Worm (Caenorhabditis elegans) whole organism, L1 larva: ENCODE measurements around the gene hlh-14.

Source experiments
- Y116A8C.19 ChIP-seq: sonication (generic microtip); optimal IDR thresholded peaks from 2 replicates; lab custom pipeline; 2016; ENCODE audit warnings: missing compliant biosample characterization, missing genetic modification characterization, borderline replicate concordance
- aha-1 ChIP-seq: fragments of 150-350 bp; optimal IDR thresholded peaks from 2 replicates; lab custom pipeline; 2014; ENCODE audit warnings: missing biosample characterization, missing genetic modification characterization
- alr-1 ChIP-seq: fragments of 200-800 bp; sonication (Bioruptor generic); optimal IDR thresholded peaks from 2 replicates; lab custom pipeline; 2018; ENCODE audit warnings: borderline replicate concordance, mild to moderate bottlenecking, missing genetic modification characterization, missing compliant biosample characterization
- ama-1 ChIP-seq: fragments of 150-350 bp; optimal IDR thresholded peaks from 2 replicates; lab custom pipeline; 2014
- ceh-63 ChIP-seq: fragments of 200-800 bp; sonication (Bioruptor generic); optimal IDR thresholded peaks from 2 replicates; lab custom pipeline; 2018; ENCODE audit warnings: mild to moderate bottlenecking, missing genetic modification characterization, missing compliant biosample characterization
- ceh-88 ChIP-seq: fragments of 200-800 bp; sonication (Bioruptor generic); IDR thresholded peaks from 2 replicates; pipeline ENCODE4 v1.3.6; 2022; ENCODE audit warnings: missing genetic modification characterization, missing compliant biosample characterization
- ceh-90 ChIP-seq: sonication (generic microtip); optimal IDR thresholded peaks from 2 replicates; lab custom pipeline; 2016; ENCODE audit warnings: missing genetic modification characterization, missing compliant biosample characterization
- ces-1 ChIP-seq: fragments of 150-350 bp; optimal IDR thresholded peaks from 2 replicates; lab custom pipeline; 2014; ENCODE audit warnings: missing biosample characterization, missing genetic modification reagents, missing genetic modification characterization
- dsc-1 ChIP-seq: sonication (generic microtip); optimal IDR thresholded peaks from 2 replicates; lab custom pipeline; 2016; ENCODE audit warnings: mild to moderate bottlenecking, missing genetic modification characterization, missing compliant biosample characterization
- egl-13 ChIP-seq: sonication (generic microtip); optimal IDR thresholded peaks from 2 replicates; lab custom pipeline; 2016; ENCODE audit warnings: missing genotype, missing genetic modification reagents, missing genetic modification characterization, missing compliant biosample characterization
- elt-2 ChIP-seq: sonication (generic microtip); optimal IDR thresholded peaks from 2 replicates; lab custom pipeline; 2016; ENCODE audit warnings: missing genetic modification characterization, mild to moderate bottlenecking, inconsistent platforms, missing compliant biosample characterization, missing genetic modification reagents
- elt-3 ChIP-seq, 6 experiments: fragments of 150-350 bp in 1 of 6; sonication (generic microtip); optimal IDR thresholded peaks; 2 replicates each; lab custom pipeline; 2017 to 2018; ENCODE audit warnings: missing biosample characterization in 6 of 6, missing genetic modification characterization in 6 of 6, inconsistent platforms in 1 of 6
- fkh-8 ChIP-seq: sonication (generic microtip); optimal IDR thresholded peaks from 2 replicates; lab custom pipeline; 2016; ENCODE audit warnings: mild to moderate bottlenecking, missing genetic modification characterization, missing compliant biosample characterization
- fos-1 ChIP-seq: fragments of 150-350 bp; optimal IDR thresholded peaks from 2 replicates; lab custom pipeline; 2014; ENCODE audit warnings: missing biosample characterization, missing genetic modification characterization
- grh-1 ChIP-seq: fragments of 200-800 bp; sonication (Bioruptor generic); IDR thresholded peaks from 2 replicates; pipeline ENCODE4 v1.3.6; 2022; ENCODE audit warnings: missing genetic modification reagents, missing genetic modification characterization, missing compliant biosample characterization
- hlh-17 ChIP-seq: fragments of 200-800 bp; sonication (Bioruptor generic); optimal IDR thresholded peaks from 2 replicates; lab custom pipeline; 2018; ENCODE audit warnings: missing genetic modification characterization, mild to moderate bottlenecking, missing compliant biosample characterization, moderate library complexity, borderline replicate concordance
- hlh-4 ChIP-seq: sonication (generic microtip); optimal IDR thresholded peaks from 2 replicates; lab custom pipeline; 2016; ENCODE audit warnings: mild to moderate bottlenecking, missing genetic modification characterization, missing compliant biosample characterization
- hpl-2 ChIP-seq: fragments of 150-350 bp; optimal IDR thresholded peaks from 2 replicates; lab custom pipeline; 2014; ENCODE audit warnings: missing biosample characterization, missing genetic modification reagents, missing genetic modification characterization
- jun-1 ChIP-seq: fragments of 150-350 bp; optimal IDR thresholded peaks from 2 replicates; lab custom pipeline; 2014; ENCODE audit warnings: missing biosample characterization, missing genetic modification reagents, missing genetic modification characterization
- lin-13 ChIP-seq: fragments of 150-350 bp; optimal IDR thresholded peaks from 2 replicates; lab custom pipeline; 2014; ENCODE audit warnings: missing biosample characterization, missing genetic modification reagents, missing genetic modification characterization
- lin-14 ChIP-seq: fragments of 200-800 bp; sonication (Bioruptor generic); optimal IDR thresholded peaks from 2 replicates; lab custom pipeline; 2018; ENCODE audit warnings: mild to moderate bottlenecking, missing genetic modification characterization, moderate library complexity, missing compliant biosample characterization
- lin-15B ChIP-seq: fragments of 150-350 bp; sonication (generic microtip); optimal IDR thresholded peaks from 3 replicates; lab custom pipeline; 2014; ENCODE audit warnings: missing biosample characterization, missing genetic modification characterization
- lin-35 ChIP-seq, 2 experiments: fragments of 150-350 bp; optimal IDR thresholded peaks; 2 replicates each; lab custom pipeline; 2014; ENCODE audit warnings: missing biosample characterization in 2 of 2, missing genetic modification characterization in 2 of 2, missing genetic modification reagents in 2 of 2
- lir-3 ChIP-seq: sonication (generic microtip); optimal IDR thresholded peaks from 2 replicates; lab custom pipeline; 2016; ENCODE audit warnings: mild to moderate bottlenecking, missing genetic modification characterization, moderate library complexity, missing compliant biosample characterization; ENCODE audit not compliant: poor library complexity
- mab-9 ChIP-seq: fragments of 200-800 bp; sonication (Bioruptor generic); IDR thresholded peaks from 2 replicates; pipeline ENCODE4 v1.3.6; 2022; ENCODE audit warnings: missing genetic modification reagents, missing genetic modification characterization, missing compliant biosample characterization
- nhr-20 ChIP-seq: sonication (generic microtip); optimal IDR thresholded peaks from 2 replicates; lab custom pipeline; 2016; ENCODE audit warnings: mild to moderate bottlenecking, missing genetic modification characterization, missing compliant biosample characterization
- nhr-237 ChIP-seq: fragments of 150-350 bp; optimal IDR thresholded peaks from 2 replicates; lab custom pipeline; 2014; ENCODE audit warnings: missing biosample characterization, missing genetic modification characterization
- nhr-28 ChIP-seq: fragments of 150-350 bp; optimal IDR thresholded peaks from 2 replicates; lab custom pipeline; 2014; ENCODE audit warnings: missing biosample characterization, missing genetic modification characterization
- nhr-71 ChIP-seq: sonication (generic microtip); optimal IDR thresholded peaks from 2 replicates; lab custom pipeline; 2016; ENCODE audit warnings: mild to moderate bottlenecking, missing genetic modification characterization, moderate library complexity, missing compliant biosample characterization
- nhr-77 ChIP-seq: fragments of 150-350 bp; optimal IDR thresholded peaks from 2 replicates; lab custom pipeline; 2014; ENCODE audit warnings: missing biosample characterization, missing genetic modification characterization
- pag-3 ChIP-seq: sonication (generic microtip); optimal IDR thresholded peaks from 2 replicates; lab custom pipeline; 2017; ENCODE audit warnings: missing genetic modification characterization, mild to moderate bottlenecking, missing compliant biosample characterization, antibody characterized with exemption, borderline replicate concordance; ENCODE audit not compliant: insufficient read depth
- pax-3 ChIP-seq: fragments of 200-800 bp; sonication (Bioruptor generic); optimal IDR thresholded peaks from 2 replicates; lab custom pipeline; 2018; ENCODE audit warnings: mild to moderate bottlenecking, missing genetic modification characterization, moderate library complexity, missing compliant biosample characterization
- pqm-1 ChIP-seq: sonication (generic microtip); optimal IDR thresholded peaks from 3 replicates; lab custom pipeline; 2017; ENCODE audit warnings: missing biosample characterization, missing genetic modification characterization
- rnt-1 ChIP-seq: sonication (generic microtip); optimal IDR thresholded peaks from 2 replicates; lab custom pipeline; 2016; ENCODE audit warnings: mild to moderate bottlenecking, missing genetic modification characterization, moderate library complexity, missing compliant biosample characterization
- snpc-4 ChIP-seq: fragments of 150-350 bp; optimal IDR thresholded peaks from 2 replicates; lab custom pipeline; 2014; ENCODE audit warnings: missing biosample characterization, missing genetic modification characterization
- snu-23 ChIP-seq: sonication (generic microtip); optimal IDR thresholded peaks from 2 replicates; lab custom pipeline; 2016; ENCODE audit warnings: missing genetic modification characterization, missing compliant biosample characterization
- sptf-1 ChIP-seq: fragments of 150-350 bp; optimal IDR thresholded peaks from 2 replicates; lab custom pipeline; 2014; ENCODE audit warnings: missing biosample characterization, missing genetic modification characterization
- sup-37 ChIP-seq: fragments of 200-800 bp; sonication (Bioruptor generic); optimal IDR thresholded peaks from 2 replicates; lab custom pipeline; 2018; ENCODE audit warnings: mild to moderate bottlenecking, missing genetic modification characterization, missing compliant biosample characterization
- swsn-7 ChIP-seq: sonication (generic microtip); optimal IDR thresholded peaks from 2 replicates; lab custom pipeline; 2016; ENCODE audit warnings: missing genetic modification characterization, missing compliant biosample characterization
- tbx-2 ChIP-seq: sonication (generic microtip); optimal IDR thresholded peaks from 2 replicates; lab custom pipeline; 2016; ENCODE audit warnings: missing genetic modification characterization, missing compliant biosample characterization
- tlp-1 ChIP-seq: fragments of 150-350 bp; optimal IDR thresholded peaks from 2 replicates; lab custom pipeline; 2014; ENCODE audit warnings: missing biosample characterization, missing genetic modification characterization
- unc-86 ChIP-seq: sonication (generic microtip); optimal IDR thresholded peaks from 2 replicates; lab custom pipeline; 2016; ENCODE audit warnings: missing genetic modification characterization, missing compliant biosample characterization
- vab-15 ChIP-seq: sonication (generic microtip); optimal IDR thresholded peaks from 2 replicates; lab custom pipeline; 2017; ENCODE audit warnings: missing genotype, mild to moderate bottlenecking, missing genetic modification characterization, missing compliant biosample characterization
- ztf-4 ChIP-seq: fragments of 150-350 bp; optimal IDR thresholded peaks from 2 replicates; lab custom pipeline; 2014; ENCODE audit warnings: missing biosample characterization, missing genetic modification characterization

Gene hlh-14

DNA sequence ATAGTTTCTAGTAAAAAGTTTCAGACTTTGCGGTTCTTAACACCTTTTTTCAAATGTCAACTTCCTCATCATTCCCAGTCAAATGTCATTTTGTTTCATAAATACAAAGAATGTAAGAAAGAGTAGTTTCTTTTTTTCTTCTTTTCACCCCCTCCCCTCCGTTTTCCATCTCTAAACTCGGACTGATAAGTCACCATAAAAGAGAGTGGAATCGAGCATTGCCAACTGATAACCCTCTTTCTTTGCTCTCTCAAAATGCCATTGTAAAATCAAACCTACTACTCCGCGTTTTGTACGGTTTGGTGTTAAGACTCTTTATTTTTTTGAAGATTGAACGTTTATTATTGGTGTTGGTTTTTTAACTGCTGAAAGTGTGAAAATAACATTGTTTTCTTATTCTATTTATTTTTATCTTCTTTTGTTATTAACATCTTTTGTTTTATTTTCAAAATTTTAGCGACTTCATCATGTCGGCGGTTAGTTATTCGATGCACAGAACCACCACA, 11.1 kb upstream of the hlh-14 start, which contains the start of gene ifb-2:
TSS of gene ifb-2 (plus strand) at position 456 of the 506 bp plus-strand sequence.
- TF ChIP-seq elt-2 (tag; lab: Kevin White, UChicago) (peak; percentile 90), lin-35 (GFP tag; optimal IDR thresholded peaks at IDR 0.05; lab: Kevin White, UChicago) (peak in 1 of 2 experiments; percentile 15), snu-23 (GFP tag; lab: Kevin White, UChicago) (no peak)

DNA sequence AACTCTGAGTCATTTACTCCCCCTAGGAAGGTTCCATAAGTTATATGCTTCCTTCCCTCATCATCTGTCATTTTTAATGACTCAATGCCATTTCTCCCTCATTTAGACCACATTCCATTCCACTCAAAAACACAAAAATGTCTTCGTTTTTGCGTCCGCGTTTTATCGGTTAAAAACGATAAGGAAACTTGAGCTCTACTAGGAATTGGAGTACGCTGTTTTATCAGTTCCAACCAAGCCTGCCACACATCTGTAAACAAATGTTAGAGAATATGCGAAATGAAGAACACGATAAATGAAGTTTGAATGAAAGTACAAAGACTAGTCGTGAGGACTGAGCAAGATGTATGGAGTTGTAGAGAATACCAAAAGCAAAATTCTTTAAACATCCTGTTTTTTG, 9.7 kb upstream of the hlh-14 start:
- TF ChIP-seq lin-14 = peak; percentile 24
- no peak for TF ChIP-seq hpl-2 (GFP tag; lab: Kevin White, UChicago)
- peak; percentile 65 for TF ChIP-seq tlp-1 (tag; lab: Kevin White, UChicago)
- TF ChIP-seq unc-86 (tag; lab: Kevin White, UChicago) = no peak
- TF ChIP-seq alr-1 (tag; lab: Kevin White, UChicago) = no peak
- TF ChIP-seq lir-3 (tag; lab: Kevin White, UChicago) = no peak
- peak; percentile 99 for TF ChIP-seq elt-2 (tag; lab: Kevin White, UChicago)
- TF ChIP-seq tbx-2 = no peak
- no peak for TF ChIP-seq hlh-17 (GFP tag; lab: Kevin White, UChicago)
- TF ChIP-seq swsn-7 = no peak
- no peak for TF ChIP-seq sup-37 (GFP tag; lab: Kevin White, UChicago)
- TF ChIP-seq fkh-8 (tag; lab: Kevin White, UChicago) = no peak
- TF ChIP-seq ama-1 (lab: Kevin White, UChicago) = no peak
- TF ChIP-seq dsc-1 (tag; lab: Kevin White, UChicago) = no peak
- no peak for TF ChIP-seq ces-1
- no peak for TF ChIP-seq mab-9 (GFP tag; lab: Robert Waterston, UW)
- no peak for TF ChIP-seq grh-1 (GFP tag; lab: Robert Waterston, UW)
- no peak for TF ChIP-seq Y116A8C.19
- no peak for TF ChIP-seq lin-15B (tag; lab: Kevin White, UChicago)
- no peak for TF ChIP-seq nhr-77 (tag; lab: Kevin White, UChicago)
- TF ChIP-seq vab-15 = no peak
- no peak for TF ChIP-seq aha-1 (tag; lab: Kevin White, UChicago)
- TF ChIP-seq nhr-237 (tag; lab: Kevin White, UChicago) = no peak
- no peak for TF ChIP-seq snu-23 (GFP tag; lab: Kevin White, UChicago)
- TF ChIP-seq jun-1 (tag; lab: Kevin White, UChicago) = peak; percentile 47
- TF ChIP-seq pag-3 = no peak
- peak; percentile 3 for TF ChIP-seq nhr-20 (tag; lab: Kevin White, UChicago)
- TF ChIP-seq lin-35 (GFP tag; optimal IDR thresholded peaks at IDR 0.05; lab: Kevin White, UChicago) = peak in 1 of 2 experiments; percentile 12
- TF ChIP-seq nhr-71 (tag; lab: Kevin White, UChicago) = peak; percentile 4
- TF ChIP-seq lin-13 = no peak
- no peak for TF ChIP-seq pax-3 (tag; lab: Kevin White, UChicago)
- no peak for TF ChIP-seq ceh-63 (GFP tag; lab: Kevin White, UChicago)
- TF ChIP-seq pqm-1 = peak; percentile 90
- TF ChIP-seq snpc-4 (tag; lab: Kevin White, UChicago) = no peak

DNA sequence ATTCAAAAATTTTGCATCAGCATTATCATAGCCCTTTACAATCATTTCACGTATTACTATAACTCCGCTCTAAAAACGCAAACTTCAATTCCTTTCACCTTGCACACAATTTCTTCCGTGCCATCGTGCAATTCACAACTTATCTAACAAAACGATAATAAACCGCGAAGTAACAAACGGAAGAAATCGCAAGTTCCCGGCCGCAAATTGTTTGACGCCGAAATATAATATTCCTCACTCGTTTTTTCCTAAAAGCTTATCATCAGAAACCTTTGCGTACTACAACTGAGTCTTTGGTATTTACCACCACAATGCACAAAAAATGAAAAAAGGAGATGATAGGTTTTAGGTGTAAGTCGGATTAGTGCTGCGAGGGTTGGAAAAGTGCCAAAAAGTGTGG, 8.6 kb upstream of the hlh-14 start:
- TF ChIP-seq tbx-2 (no peak), ceh-63 (GFP tag; lab: Kevin White, UChicago) (no peak), jun-1 (tag; lab: Kevin White, UChicago) (peak; percentile 0), fkh-8 (tag; lab: Kevin White, UChicago) (no peak), dsc-1 (tag; lab: Kevin White, UChicago) (no peak), egl-13 (no peak), mab-9 (GFP tag; lab: Robert Waterston, UW) (no peak), vab-15 (no peak), hlh-4 (no peak), elt-3 (tag; optimal IDR thresholded peaks at IDR 0.05; lab: Kevin White, UChicago) (no peak), fos-1 (no peak), lin-35 (GFP tag; optimal IDR thresholded peaks at IDR 0.05; lab: Kevin White, UChicago) (peak in 1 of 2 experiments; percentile 24), ceh-88 (GFP tag; lab: Robert Waterston, UW) (no peak), nhr-28 (tag; lab: Kevin White, UChicago) (no peak), rnt-1 (tag; lab: Kevin White, UChicago) (no peak), elt-2 (tag; lab: Kevin White, UChicago) (peak; percentile 96), sptf-1 (tag; lab: Kevin White, UChicago) (no peak), tlp-1 (tag; lab: Kevin White, UChicago) (no peak), ztf-4 (tag; lab: Kevin White, UChicago) (no peak), ceh-90 (tag; lab: Kevin White, UChicago) (no peak), unc-86 (tag; lab: Kevin White, UChicago) (no peak), hlh-17 (GFP tag; lab: Kevin White, UChicago) (no peak), grh-1 (GFP tag; lab: Robert Waterston, UW) (no peak)
